Worm (Caenorhabditis elegans): Measurements from ENCODE around the gene mrpl-16.

Gene mrpl-16

ce11 chrIII:4752569-4752968 lies 48.4 kb downstream of the mrpl-16 start (continued):
- TF ChIP-seq ekl-4 (GFP tag; IDR thresholded peaks at IDR 0.05) = peak; percentile 91

- TF ChIP-seq F52B5.7 (tag; optimal IDR thresholded peaks at IDR 0.05) = no peak
- TF ChIP-seq snpc-3.4 (tag; optimal IDR thresholded peaks at IDR 0.05) = peak; percentile 91
- no peak for TF ChIP-seq F39B2.1 (GFP tag; IDR thresholded peaks at IDR 0.05)
- peak; percentile 74 for TF ChIP-seq F49E8.2 (tag; optimal IDR thresholded peaks at IDR 0.05; ENCODE audit: insufficient read depth)
- no peak for TF ChIP-seq unc-62 (GFP tag; optimal IDR thresholded peaks at IDR 0.05)
- TF ChIP-seq snpc-1.1 (tag; optimal IDR thresholded peaks at IDR 0.05; ENCODE audit: insufficient read depth) = peak; percentile 13
- peak; percentile 41 for TF ChIP-seq ekl-4 (GFP tag; IDR thresholded peaks at IDR 0.05)
- no peak for TF ChIP-seq gei-17 (GFP tag; optimal IDR thresholded peaks at IDR 0.05)
- TF ChIP-seq nfyb-1 (GFP tag; IDR thresholded peaks at IDR 0.05) = peak; percentile 86
- no peak for TF ChIP-seq aptf-3 (GFP tag; IDR thresholded peaks at IDR 0.05)
- no peak for TF ChIP-seq let-526 (GFP tag; IDR thresholded peaks at IDR 0.05)
- no peak; the same call in 1 of the 2 replicates for TF ChIP-seq C06A6.2 (GFP tag; conservative IDR thresholded peaks at IDR 0.05)
- peak; percentile 20 for TF ChIP-seq ztf-26 (tag; optimal IDR thresholded peaks at IDR 0.05)
- no peak for TF ChIP-seq Y56A3A.18 (GFP tag; IDR thresholded peaks at IDR 0.05)
- TF ChIP-seq nfya-1 (tag; optimal IDR thresholded peaks at IDR 0.05; ENCODE audit: borderline replicate concordance, insufficient read depth) = no peak
- no peak for TF ChIP-seq mel-28 (tag; optimal IDR thresholded peaks at IDR 0.05; ENCODE audit: borderline replicate concordance)
- TF ChIP-seq repo-1 (tag; optimal IDR thresholded peaks at IDR 0.05) = no peak
- no peak for TF ChIP-seq B0035.1 (tag; optimal IDR thresholded peaks at IDR 0.05)
- no peak for TF ChIP-seq sptf-2 (GFP tag; optimal IDR thresholded peaks at IDR 0.05)
- TF ChIP-seq pha-4 (tag; optimal IDR thresholded peaks at IDR 0.05) = peak; percentile 84
- TF ChIP-seq Y67H2A.10 (GFP tag; conservative IDR thresholded peaks at IDR 0.05) = peak; percentile 57; the same call in 1 of the 2 replicates
- 0 out of 2 replicates have a peak, but pooled peaks have one; percentile 30 for TF ChIP-seq Y95B8A.8 (GFP tag; IDR thresholded peaks at IDR 0.05)
- TF ChIP-seq ZK185.1 (tag; optimal IDR thresholded peaks at IDR 0.05; ENCODE audit: poor library complexity, severe bottlenecking) = peak; percentile 86
- no peak for TF ChIP-seq egl-18 (GFP tag; IDR thresholded peaks at IDR 0.05)
- TF ChIP-seq F23B12.7 (tag; optimal IDR thresholded peaks at IDR 0.05; ENCODE audit: insufficient read depth) = peak; percentile 94
- TF ChIP-seq bed-1 (GFP tag; IDR thresholded peaks at IDR 0.05) = no peak
- TF ChIP-seq Y53G8AR.9 (GFP tag; conservative IDR thresholded peaks at IDR 0.05) = peak; percentile 58; the same call in 1 of the 2 replicates
- peak; percentile 42 for TF ChIP-seq madf-8 (GFP tag; conservative IDR thresholded peaks at IDR 0.05)
- TF ChIP-seq ztf-28 (GFP tag; IDR thresholded peaks at IDR 0.05) = 0 out of 2 replicates have a peak, but pooled peaks have one; percentile 30
- peak; percentile 20 for TF ChIP-seq xnd-1 (tag; optimal IDR thresholded peaks at IDR 0.05)
- no peak for TF ChIP-seq hlh-12 (tag; optimal IDR thresholded peaks at IDR 0.05)
- TF ChIP-seq snpc-4 (GFP tag; optimal IDR thresholded peaks at IDR 0.05) = no peak
- peak in 3 of 4 experiments; percentile 53 to 74 (median 61) for TF ChIP-seq snpc-4 (tag; optimal IDR thresholded peaks at IDR 0.05)
- TF ChIP-seq lin-26 (GFP tag; IDR thresholded peaks at IDR 0.05) = no peak
- no peak for TF ChIP-seq F55B11.4 (tag; optimal IDR thresholded peaks at IDR 0.05; ENCODE audit: borderline replicate concordance, insufficient read depth)
- TF ChIP-seq B0261.1 (tag; optimal IDR thresholded peaks at IDR 0.05) = no peak
- TF ChIP-seq atf-7 (tag; optimal IDR thresholded peaks at IDR 0.05) = no peak
- TF ChIP-seq attf-5 (GFP tag; optimal IDR thresholded peaks at IDR 0.05) = peak; percentile 93
- no peak for TF ChIP-seq Y79H2A.3 (GFP tag; conservative IDR thresholded peaks at IDR 0.05)
- peak; percentile 62 for TF ChIP-seq efl-1 (GFP tag; optimal IDR thresholded peaks at IDR 0.05)
- no peak for TF ChIP-seq ceh-79 (tag; optimal IDR thresholded peaks at IDR 0.05)
- peak; percentile 56; the same call in 1 of the 2 replicates for TF ChIP-seq hsf-1 (GFP tag; IDR thresholded peaks at IDR 0.05)
- no peak for TF ChIP-seq egrh-3 (GFP tag; IDR thresholded peaks at IDR 0.05)
- no peak for TF ChIP-seq zfh-2 (GFP tag; conservative IDR thresholded peaks at IDR 0.05)
- TF ChIP-seq ceh-27 (GFP tag; optimal IDR thresholded peaks at IDR 0.05) = peak; percentile 74
These were observed 49.9 kb downstream of the mrpl-16 start, which contains the start of the genes rps-0 and rbg-3 for ce11 chrIII:4754001-4754561. Gene rps-0, minus strand, starts transcription at chrIII:4754051. Gene rbg-3, plus strand, starts transcription at chrIII:4754424.

Data from whole organism, young adult.